Fruit fly (Drosophila melanogaster): ENCODE data around the gene CG1971.

The CG1971 gene

DNA sequence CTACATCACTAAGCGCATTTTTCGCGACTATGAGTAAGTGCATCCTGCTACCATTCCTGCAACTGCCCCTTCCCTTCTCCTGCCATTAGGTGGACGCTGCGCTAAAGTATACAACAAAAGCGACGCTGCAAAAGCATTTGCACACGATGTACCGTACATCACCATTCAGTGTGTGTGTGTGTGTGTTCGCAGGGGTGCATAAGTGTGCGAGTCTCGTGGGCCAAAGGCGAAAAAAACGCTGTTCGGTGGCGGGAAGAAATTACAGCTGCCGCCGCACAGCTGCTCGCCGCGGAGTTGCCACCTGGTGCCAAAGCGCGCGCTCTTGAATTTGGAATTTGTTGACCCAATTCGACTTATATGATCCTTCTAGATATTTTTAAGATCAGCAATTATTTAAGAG is 10.8 kb upstream of the CG1971 start:
- TF ChIP-seq CG12768 (GFP tag; optimal IDR thresholded peaks at IDR 0.05) (no peak), Mnt (GFP tag; optimal IDR thresholded peaks at IDR 0.05) (peak; percentile 94), cnc (optimal IDR thresholded peaks at IDR 0.05) (no peak), ovo (GFP tag; optimal IDR thresholded peaks at IDR 0.05) (peak; percentile 12), cic (GFP tag; optimal IDR thresholded peaks at IDR 0.05) (peak; percentile 43), bab1 (GFP tag; optimal IDR thresholded peaks at IDR 0.05) (peak; percentile 66)

DNA sequence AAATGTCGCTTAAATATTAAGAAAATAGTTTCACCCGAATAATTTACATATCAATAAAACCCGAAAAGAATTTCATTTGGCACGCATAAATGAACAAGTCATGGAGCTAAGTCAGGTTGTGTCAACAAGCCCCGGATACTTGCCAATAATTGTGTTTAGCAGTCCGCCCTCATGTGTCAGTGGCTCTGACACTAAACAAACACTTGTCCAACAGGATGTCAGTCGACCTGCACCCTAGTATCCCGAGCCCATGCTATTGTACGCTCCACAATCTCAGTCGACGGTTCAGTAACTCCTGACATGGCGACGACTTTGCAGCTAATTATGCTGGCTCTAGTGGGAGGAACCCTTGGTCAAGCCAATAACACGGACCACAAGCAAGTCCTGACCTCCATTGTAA is 4.6 kb upstream of the CG1971 start, which contains the start of gene Ir100a:
Gene Ir100a, plus strand, starts transcription at position 301 of the 400 bp plus-strand sequence.
- no peak for TF ChIP-seq pad (GFP tag; optimal IDR thresholded peaks at IDR 0.05)

DNA sequence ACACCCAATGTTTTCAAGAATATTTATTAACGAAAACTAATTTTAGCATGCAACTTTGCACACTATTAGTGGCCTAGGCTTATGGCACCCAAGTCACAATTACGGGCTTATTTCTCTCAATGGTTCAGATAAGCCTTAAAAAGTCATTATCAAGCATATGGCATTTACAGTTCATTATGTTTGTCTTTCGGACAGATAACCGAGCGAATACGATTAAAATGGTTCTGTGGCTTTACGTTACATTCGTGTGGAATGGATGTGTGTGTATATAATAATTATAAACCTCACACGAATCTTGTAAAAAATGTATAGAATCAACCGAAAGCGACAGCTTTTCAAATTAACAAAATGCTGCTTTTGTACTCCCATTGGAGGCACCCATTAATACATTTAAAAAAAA is 3.3 kb downstream of the CG1971 start:
- TF ChIP-seq cic (GFP tag; optimal IDR thresholded peaks at IDR 0.05): no peak
- no peak for TF ChIP-seq Clk (GFP tag; optimal IDR thresholded peaks at IDR 0.05)
- TF ChIP-seq kay (GFP tag; ENCODE audit: borderline replicate concordance): no peak
- TF ChIP-seq CG7045 (GFP tag; optimal IDR thresholded peaks at IDR 0.05): no peak
- TF ChIP-seq CG11617 (GFP tag; optimal IDR thresholded peaks at IDR 0.05): no peak
- TF ChIP-seq CG33017 (tag; optimal IDR thresholded peaks at IDR 0.05): no peak
- no peak for TF ChIP-seq CG14711 (tag; optimal IDR thresholded peaks at IDR 0.05)
- no peak for TF ChIP-seq CG1620 (GFP tag; optimal IDR thresholded peaks at IDR 0.05)
- TF ChIP-seq Mnt (GFP tag; optimal IDR thresholded peaks at IDR 0.05): no peak
- TF ChIP-seq CG7101 (tag; optimal IDR thresholded peaks at IDR 0.05): no peak

DNA sequence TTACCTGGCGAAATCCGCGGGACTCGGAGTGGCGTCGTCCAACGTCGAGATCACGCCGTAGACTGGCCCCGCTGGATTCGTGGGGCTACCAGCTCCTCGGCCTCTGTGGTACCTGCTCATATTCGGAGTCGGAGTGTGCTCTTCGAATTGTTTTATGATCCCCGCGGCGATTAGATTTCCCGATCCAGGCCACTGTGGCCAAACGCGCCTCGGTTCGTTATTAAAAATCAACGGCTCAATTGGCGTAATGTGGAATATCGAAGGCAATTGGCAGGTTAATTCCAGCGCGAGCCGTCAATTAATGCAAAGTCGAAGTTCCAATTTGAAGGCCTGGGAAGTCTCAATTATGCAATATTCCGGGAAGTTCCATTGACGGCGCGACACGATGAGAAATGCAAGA is 4.4 kb downstream of the CG1971 start:
- TF ChIP-seq CG7045 (GFP tag; optimal IDR thresholded peaks at IDR 0.05): no peak
- no peak for TF ChIP-seq cic (GFP tag; optimal IDR thresholded peaks at IDR 0.05)
- no peak for TF ChIP-seq pad (GFP tag; optimal IDR thresholded peaks at IDR 0.05)
- no peak for TF ChIP-seq ovo (GFP tag; optimal IDR thresholded peaks at IDR 0.05)
- TF ChIP-seq cnc (optimal IDR thresholded peaks at IDR 0.05): no peak
- no peak for TF ChIP-seq CG1620 (GFP tag; optimal IDR thresholded peaks at IDR 0.05)

DNA sequence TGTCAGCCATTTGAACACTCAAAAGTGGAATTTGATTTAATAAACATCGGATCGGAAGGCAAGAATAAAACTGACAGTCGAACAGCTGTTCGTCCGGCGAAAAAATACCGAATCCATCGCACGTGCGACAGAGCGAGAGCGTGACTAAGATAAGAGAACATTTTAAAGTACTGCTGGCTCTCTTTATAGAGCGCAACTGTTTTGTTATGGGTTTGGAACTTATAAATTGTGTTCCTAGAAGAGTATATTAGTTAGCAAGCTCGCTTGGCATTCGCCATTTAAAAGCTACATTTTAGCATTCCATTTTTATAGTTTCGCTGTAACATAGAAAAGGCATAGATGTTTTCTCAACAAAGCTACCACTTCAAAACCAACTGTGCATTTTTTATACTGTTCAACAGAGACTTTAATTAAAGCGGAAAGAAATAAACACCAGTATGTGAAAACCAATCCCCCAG is 4.8 kb downstream of the CG1971 start, which contains the start of gene Rift:
Gene Rift, minus strand, starts transcription at position 114 of the 458 bp plus-strand sequence.
- TF ChIP-seq CG7045 (GFP tag; optimal IDR thresholded peaks at IDR 0.05) (peak; percentile 42), CG33017 (tag; optimal IDR thresholded peaks at IDR 0.05) (peak; percentile 43), cic (GFP tag; optimal IDR thresholded peaks at IDR 0.05) (no peak), Crg-1 (GFP tag; optimal IDR thresholded peaks at IDR 0.05) (no peak), CG1620 (GFP tag; optimal IDR thresholded peaks at IDR 0.05) (no peak), toe (GFP tag; optimal IDR thresholded peaks at IDR 0.05) (no peak), pad (GFP tag; optimal IDR thresholded peaks at IDR 0.05) (peak; percentile 8), CG7101 (tag; optimal IDR thresholded peaks at IDR 0.05) (peak; percentile 24), tj (GFP tag; optimal IDR thresholded peaks at IDR 0.05) (no peak), Hr96 (GFP tag; optimal IDR thresholded peaks at IDR 0.05) (no peak), kay (GFP tag; ENCODE audit: borderline replicate concordance) (no peak), bab1 (GFP tag; optimal IDR thresholded peaks at IDR 0.05) (peak; percentile 37), ovo (GFP tag; optimal IDR thresholded peaks at IDR 0.05) (no peak), Clk (GFP tag; optimal IDR thresholded peaks at IDR 0.05) (peak; percentile 40), cnc (optimal IDR thresholded peaks at IDR 0.05) (no peak), CG11617 (GFP tag; optimal IDR thresholded peaks at IDR 0.05) (peak; percentile 42), CG14711 (tag; optimal IDR thresholded peaks at IDR 0.05) (no peak), Mnt (GFP tag; optimal IDR thresholded peaks at IDR 0.05) (peak; percentile 79), CG12768 (GFP tag; optimal IDR thresholded peaks at IDR 0.05) (peak; percentile 30), CG5204 (GFP tag; optimal IDR thresholded peaks at IDR 0.05) (peak; percentile 22)

DNA sequence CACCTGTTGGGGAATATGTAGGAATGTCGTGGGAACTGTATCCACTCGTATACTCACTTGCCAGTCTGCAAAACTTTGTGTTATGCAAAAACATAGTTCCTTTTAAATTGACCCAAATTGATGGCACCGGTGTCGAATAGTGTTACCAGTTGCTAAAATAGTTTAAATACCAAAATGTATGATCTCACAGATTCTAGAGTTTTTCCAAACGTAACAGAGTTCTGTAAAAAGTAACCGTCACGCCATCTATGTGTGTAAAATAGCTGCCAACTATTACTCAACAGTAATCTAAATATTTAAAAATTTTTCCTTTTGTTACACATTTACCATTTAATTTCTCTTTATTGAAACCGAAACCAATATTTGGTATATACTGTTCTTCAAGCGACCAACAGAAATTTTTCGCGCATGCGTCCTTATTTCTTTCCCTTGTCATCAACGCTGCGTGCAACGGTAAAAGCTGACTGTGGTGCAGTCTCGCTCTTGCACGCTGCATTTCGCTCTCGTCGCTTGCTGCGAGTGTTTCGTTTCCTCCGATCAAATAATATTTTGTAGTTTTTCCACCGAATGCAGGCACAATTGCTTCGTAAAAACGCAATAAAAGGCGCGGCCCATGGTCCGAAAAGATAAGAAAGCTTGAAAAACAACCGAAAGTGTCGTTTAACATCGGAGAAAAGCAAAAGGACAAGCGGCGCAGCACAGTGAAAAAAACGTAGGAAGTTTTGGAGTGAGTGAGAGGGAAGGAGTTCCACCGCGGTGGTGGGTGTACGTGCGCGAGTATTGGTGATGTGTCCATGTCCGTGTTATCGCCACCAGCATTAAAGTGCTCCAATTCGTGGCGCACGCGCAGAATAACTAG is 7.1 kb downstream of the CG1971 start, which contains the start of the genes FeCH and RhoGAP100F:
Gene FeCH, minus strand, starts transcription at position 180 of the 859 bp plus-strand sequence.
Gene RhoGAP100F, plus strand, starts transcription at position 493 of the 859 bp plus-strand sequence.
- no peak for TF ChIP-seq cnc (optimal IDR thresholded peaks at IDR 0.05)
- TF ChIP-seq CG1620 (GFP tag; optimal IDR thresholded peaks at IDR 0.05): no peak
- no peak for TF ChIP-seq CG14711 (tag; optimal IDR thresholded peaks at IDR 0.05)
- no peak for TF ChIP-seq kay (GFP tag; ENCODE audit: borderline replicate concordance)
- TF ChIP-seq pad (GFP tag; optimal IDR thresholded peaks at IDR 0.05): peak; percentile 4
- TF ChIP-seq Clk (GFP tag; optimal IDR thresholded peaks at IDR 0.05): no peak
- TF ChIP-seq Hr96 (GFP tag; optimal IDR thresholded peaks at IDR 0.05): peak; percentile 11

DNA sequence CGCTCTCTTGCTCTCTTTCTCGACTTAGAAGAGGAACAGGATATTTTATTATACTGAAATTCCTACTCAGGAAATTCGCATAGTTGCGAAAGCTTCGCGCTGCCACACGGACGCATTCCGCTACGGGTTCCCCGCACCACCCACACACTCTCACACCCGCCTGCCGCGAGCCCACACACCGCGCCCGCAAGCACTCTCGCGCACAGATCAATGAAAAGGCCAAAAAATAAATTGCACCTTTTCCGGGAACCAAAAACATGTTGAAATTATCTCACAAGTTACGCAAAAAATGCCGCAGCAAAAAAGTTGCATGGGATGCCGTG is 7.7 kb downstream of the CG1971 start:
- TF ChIP-seq CG11617 (GFP tag; optimal IDR thresholded peaks at IDR 0.05) (no peak), Hr96 (GFP tag; optimal IDR thresholded peaks at IDR 0.05) (no peak), CG33017 (tag; optimal IDR thresholded peaks at IDR 0.05) (no peak), pad (GFP tag; optimal IDR thresholded peaks at IDR 0.05) (no peak), Crg-1 (GFP tag; optimal IDR thresholded peaks at IDR 0.05) (no peak), CG7101 (tag; optimal IDR thresholded peaks at IDR 0.05) (no peak), cnc (optimal IDR thresholded peaks at IDR 0.05) (no peak), tj (GFP tag; optimal IDR thresholded peaks at IDR 0.05) (no peak), CG5204 (GFP tag; optimal IDR thresholded peaks at IDR 0.05) (no peak), CG14711 (tag; optimal IDR thresholded peaks at IDR 0.05) (no peak), CG1620 (GFP tag; optimal IDR thresholded peaks at IDR 0.05) (no peak), CG12768 (GFP tag; optimal IDR thresholded peaks at IDR 0.05) (no peak), cic (GFP tag; optimal IDR thresholded peaks at IDR 0.05) (no peak), Clk (GFP tag; optimal IDR thresholded peaks at IDR 0.05) (no peak), CG7045 (GFP tag; optimal IDR thresholded peaks at IDR 0.05) (no peak), Mnt (GFP tag; optimal IDR thresholded peaks at IDR 0.05) (no peak), toe (GFP tag; optimal IDR thresholded peaks at IDR 0.05) (no peak), kay (GFP tag; ENCODE audit: borderline replicate concordance) (no peak), ovo (GFP tag; optimal IDR thresholded peaks at IDR 0.05) (no peak)

All from whole organism, adult.